Worm (Caenorhabditis elegans) whole organism, L4 larva: ENCODE data around the gene Y54G2A.45.
"Not testable (repeated sequence)": the region's sequence is repeated elsewhere in the genome, so short reads cannot be mapped to it uniquely, and the experiment has no call there.

Experiments used
- D1046.2 ChIP-seq: fragments of 200-800 bp; sonication (Bioruptor generic); IDR thresholded peaks from 2 replicates; pipeline ENCODE4 v1.3.6; 2022; ENCODE audit warnings: missing genetic modification characterization, missing compliant biosample characterization
- F37D6.2 ChIP-seq: sonication (generic microtip); optimal IDR thresholded peaks from 2 replicates; lab custom pipeline; 2016; ENCODE audit warnings: mild to moderate bottlenecking, missing genetic modification characterization, missing compliant biosample characterization
- F44E2.7 ChIP-seq: fragments of 200-800 bp; sonication (Bioruptor generic); IDR thresholded peaks from 2 replicates; pipeline ENCODE4 v2.1.2; 2022; ENCODE audit warnings: missing genetic modification characterization, missing compliant biosample characterization
- F49E8.2 ChIP-seq: sonication (generic microtip); optimal IDR thresholded peaks from 2 replicates; lab custom pipeline; 2016; ENCODE audit warnings: missing compliant biosample characterization, mild to moderate bottlenecking, missing genetic modification characterization, borderline replicate concordance
- T20F7.1 ChIP-seq: fragments of 200-800 bp; sonication (Bioruptor generic); optimal IDR thresholded peaks from 2 replicates; lab custom pipeline; 2018; ENCODE audit warnings: mild to moderate bottlenecking, missing genetic modification characterization, missing compliant biosample characterization
- T26A8.4 ChIP-seq: fragments of 200-800 bp; sonication (Bioruptor generic); IDR thresholded peaks from 2 replicates; pipeline ENCODE4 v1.3.6; 2022; ENCODE audit warnings: missing genetic modification characterization, missing compliant biosample characterization
- Y48G9A.11 ChIP-seq: fragments of 200-800 bp; sonication (Bioruptor generic); IDR thresholded peaks from 2 replicates; pipeline ENCODE4 v1.3.6; 2022; ENCODE audit warnings: missing genetic modification reagents, missing genetic modification characterization, missing compliant biosample characterization
- aly-2 ChIP-seq: sonication (generic microtip); optimal IDR thresholded peaks from 2 replicates; lab custom pipeline; 2018; ENCODE audit warnings: missing biosample characterization, missing genetic modification characterization
- arid-1 ChIP-seq: fragments of 200-800 bp; sonication (Bioruptor generic); conservative IDR thresholded peaks from 2 replicates; pipeline ENCODE4 v1.3.6; 2022; ENCODE audit warnings: missing genetic modification reagents, missing genetic modification characterization, missing compliant biosample characterization
- ceh-20 ChIP-seq: fragments of 200-800 bp; sonication (Bioruptor generic); IDR thresholded peaks from 2 replicates; pipeline ENCODE4 v1.3.6; 2022; ENCODE audit warnings: missing genetic modification reagents, missing genetic modification characterization, missing compliant biosample characterization
- ceh-28 ChIP-seq: fragments of 150-350 bp; optimal IDR thresholded peaks from 2 replicates; lab custom pipeline; 2014; ENCODE audit warnings: missing biosample characterization, missing genetic modification reagents, missing genetic modification characterization
- ceh-44 ChIP-seq: fragments of 200-800 bp; sonication (Bioruptor generic); IDR thresholded peaks from 2 replicates; pipeline ENCODE4 v1.3.6; 2022; ENCODE audit warnings: missing genetic modification reagents, missing genetic modification characterization, missing compliant biosample characterization
- ceh-62 ChIP-seq: sonication (generic microtip); optimal IDR thresholded peaks from 2 replicates; lab custom pipeline; 2017; ENCODE audit warnings: missing biosample characterization, missing genetic modification characterization
- cey-2 ChIP-seq: sonication (generic microtip); optimal IDR thresholded peaks from 3 replicates; lab custom pipeline; 2017; ENCODE audit warnings: missing genetic modification characterization, mild to moderate bottlenecking, missing compliant biosample characterization, antibody characterized with exemption, borderline replicate concordance; ENCODE audit not compliant: insufficient read depth
- daf-16 ChIP-seq, 3 experiments: sonication (generic microtip); optimal IDR thresholded peaks; 2 replicates each; lab custom pipeline; 2016 to 2017; ENCODE audit warnings: missing genetic modification characterization in 3 of 3, missing genetic modification reagents in 3 of 3, mild to moderate bottlenecking in 2 of 3, missing compliant biosample characterization in 2 of 3, missing biosample characterization in 1 of 3, moderate library complexity in 1 of 3
- dpl-1 ChIP-seq: fragments of 150-350 bp; optimal IDR thresholded peaks from 2 replicates; lab custom pipeline; 2014; ENCODE audit warnings: missing biosample characterization, missing genetic modification reagents, missing genetic modification characterization
- dve-1 ChIP-seq: sonication (generic microtip); optimal IDR thresholded peaks from 2 replicates; lab custom pipeline; 2017; ENCODE audit warnings: antibody characterized with exemption, mild to moderate bottlenecking, missing genetic modification characterization, missing compliant biosample characterization; ENCODE audit not compliant: insufficient read depth
- hlh-11 ChIP-seq: fragments of 200-800 bp; sonication (Bioruptor generic); optimal IDR thresholded peaks from 2 replicates; lab custom pipeline; 2018; ENCODE audit warnings: mild to moderate bottlenecking, missing genetic modification characterization, missing compliant biosample characterization
- hlh-30 ChIP-seq: sonication (generic microtip); optimal IDR thresholded peaks from 2 replicates; lab custom pipeline; 2017; ENCODE audit warnings: antibody characterized with exemption, mild to moderate bottlenecking, missing genetic modification characterization, missing compliant biosample characterization; ENCODE audit not compliant: insufficient read depth
- hmg-1.1 ChIP-seq: fragments of 200-800 bp; sonication (Bioruptor generic); IDR thresholded peaks from 2 replicates; pipeline ENCODE4 v1.3.6; 2022; ENCODE audit warnings: missing genetic modification reagents, missing genetic modification characterization, missing compliant biosample characterization
- lin-1 ChIP-seq: fragments of 200-800 bp; sonication (Bioruptor generic); IDR thresholded peaks from 2 replicates; pipeline ENCODE4 v1.3.6; 2022; ENCODE audit warnings: missing genetic modification reagents, missing genetic modification characterization, missing compliant biosample characterization
- lin-13 ChIP-seq: fragments of 150-350 bp; optimal IDR thresholded peaks from 2 replicates; lab custom pipeline; 2014; ENCODE audit warnings: missing biosample characterization, missing genetic modification reagents, missing genetic modification characterization
- lsy-2 ChIP-seq, 2 experiments: fragments of 150-350 bp in 1 of 2; sonication (generic microtip) in 1 of 2; optimal IDR thresholded peaks; 2 replicates each; lab custom pipeline; 2014 to 2017; ENCODE audit warnings: missing biosample characterization in 2 of 2, missing genetic modification characterization in 2 of 2
- mdt-29 ChIP-seq: fragments of 200-800 bp; sonication (Bioruptor generic); IDR thresholded peaks from 2 replicates; pipeline ENCODE4 v1.3.6; 2022; ENCODE audit warnings: missing genetic modification reagents, missing genetic modification characterization, missing compliant biosample characterization
- mep-1 ChIP-seq: fragments of 150-350 bp; sonication (generic microtip); optimal IDR thresholded peaks from 3 replicates; lab custom pipeline; 2014; ENCODE audit warnings: missing biosample characterization, missing genetic modification characterization
- mes-2 ChIP-seq: sonication (generic microtip); optimal IDR thresholded peaks from 2 replicates; lab custom pipeline; 2016; ENCODE audit warnings: missing genotype, mild to moderate bottlenecking, missing genetic modification characterization, missing compliant biosample characterization; ENCODE audit not compliant: poor library complexity, severe bottlenecking
- nhr-25 ChIP-seq: sonication (generic microtip); optimal IDR thresholded peaks from 2 replicates; lab custom pipeline; 2017; ENCODE audit warnings: missing genetic modification characterization, mild to moderate bottlenecking, missing compliant biosample characterization, antibody characterized with exemption, moderate library complexity, borderline replicate concordance; ENCODE audit not compliant: insufficient read depth
- nhr-28 ChIP-seq: fragments of 150-350 bp; optimal IDR thresholded peaks from 2 replicates; lab custom pipeline; 2014; ENCODE audit warnings: missing biosample characterization, missing genetic modification characterization
- nhr-6 ChIP-seq: fragments of 150-350 bp; optimal IDR thresholded peaks from 2 replicates; lab custom pipeline; 2014; ENCODE audit warnings: missing biosample characterization, missing genetic modification characterization
- nhr-77 ChIP-seq: fragments of 150-350 bp; optimal IDR thresholded peaks from 2 replicates; lab custom pipeline; 2014; ENCODE audit warnings: missing biosample characterization, missing genetic modification characterization
- rbr-2 ChIP-seq: sonication (generic microtip); optimal IDR thresholded peaks from 2 replicates; lab custom pipeline; 2016; ENCODE audit warnings: missing genotype, missing genetic modification characterization, missing compliant biosample characterization
- snpc-4 ChIP-seq: fragments of 150-350 bp; optimal IDR thresholded peaks from 2 replicates; lab custom pipeline; 2014; ENCODE audit warnings: missing biosample characterization, missing genetic modification characterization
- tag-97 ChIP-seq: fragments of 200-800 bp; sonication (Bioruptor generic); IDR thresholded peaks from 2 replicates; pipeline ENCODE4 v1.3.6; 2022; ENCODE audit warnings: missing genetic modification characterization, missing compliant biosample characterization
- unc-39 ChIP-seq: sonication (generic microtip); optimal IDR thresholded peaks from 2 replicates; lab custom pipeline; 2017; ENCODE audit warnings: missing biosample characterization, missing genetic modification characterization
- zag-1 ChIP-seq: fragments of 150-350 bp; optimal IDR thresholded peaks from 2 replicates; lab custom pipeline; 2014; ENCODE audit warnings: missing biosample characterization, missing genetic modification characterization

Y54G2A.45 gene

ce11 chrIV:2776733-2777132, 28.9 kb upstream of the Y54G2A.45 start:
- TF ChIP-seq tag-97 (GFP tag; lab: Robert Waterston, UW) (no peak), lin-1 (GFP tag; lab: Robert Waterston, UW) (no peak), nhr-25 (tag; lab: Kevin White, UChicago) (no peak), daf-16 (GFP tag; optimal IDR thresholded peaks at IDR 0.05; lab: Kevin White, UChicago) (no peak), daf-16 (tag; optimal IDR thresholded peaks at IDR 0.05; lab: Kevin White, UChicago) (no peak), dve-1 (no peak), arid-1 (GFP tag; lab: Robert Waterston, UW) (no peak), aly-2 (tag; lab: Kevin White, UChicago) (no peak), F44E2.7 (GFP tag; lab: Robert Waterston, UW) (no peak), F49E8.2 (no peak), ceh-44 (no peak)
- TF ChIP-seq, all 104 proteins: peak for 0

ce11 chrIV:2777841-2778240, 27.8 kb upstream of the Y54G2A.45 start, which contains the start of gene Y54G2A.72:
Y54G2A.72 (plus strand) TSS chrIV:2778141.
- TF ChIP-seq zag-1 (tag; lab: Kevin White, UChicago); cey-2 (tag; lab: Kevin White, UChicago); F49E8.2: not testable (repeated sequence)

- TF ChIP-seq F49E8.2 = peak; percentile 61
- TF ChIP-seq mdt-29 (GFP tag; lab: Robert Waterston, UW) = no peak
- TF ChIP-seq Y48G9A.11 (GFP tag; lab: Robert Waterston, UW) = 0 out of 2 replicates have a peak, but pooled peaks have one; percentile 46
- no peak for TF ChIP-seq hlh-11 (tag; lab: Kevin White, UChicago)
- no peak for TF ChIP-seq D1046.2
These were observed 22.7 kb upstream of the Y54G2A.45 start, which contains the start of gene Y54G2A.12 for ce11 chrIV:2782793-2783540. Y54G2A.12 (minus strand) TSS chrIV:2782843.

- TF ChIP-seq F37D6.2 (tag; lab: Kevin White, UChicago) = no peak
- peak; percentile 40 for TF ChIP-seq mep-1 (tag; lab: Kevin White, UChicago)
- TF ChIP-seq nhr-28 (tag; lab: Kevin White, UChicago) = peak; percentile 31
- TF ChIP-seq T20F7.1 (GFP tag; lab: Kevin White, UChicago) = no peak
- TF ChIP-seq dve-1 = peak; percentile 58
- peak; percentile 30 for TF ChIP-seq rbr-2
- no peak for TF ChIP-seq unc-39 (tag; lab: Kevin White, UChicago)
- TF ChIP-seq hlh-30 (tag; lab: Kevin White, UChicago) = peak; percentile 50
- no peak for TF ChIP-seq ceh-62 (tag; lab: Kevin White, UChicago)
- TF ChIP-seq lsy-2 (tag; optimal IDR thresholded peaks at IDR 0.05; lab: Kevin White, UChicago) = peak in 1 of 2 experiments; percentile 49
- peak; percentile 24 for TF ChIP-seq dpl-1 (GFP tag; lab: Kevin White, UChicago)
- no peak for TF ChIP-seq nhr-77
- no peak for TF ChIP-seq daf-16 (GFP tag; optimal IDR thresholded peaks at IDR 0.05; lab: Kevin White, UChicago)
- TF ChIP-seq daf-16 (tag; optimal IDR thresholded peaks at IDR 0.05; lab: Kevin White, UChicago) = peak; percentile 71
- no peak for TF ChIP-seq ceh-28 (tag; lab: Kevin White, UChicago)
- 0 out of 2 replicates have a peak, but pooled peaks have one; percentile 11 for TF ChIP-seq ceh-20
- no peak for TF ChIP-seq snpc-4
- TF ChIP-seq mes-2 = peak; percentile 51
- TF ChIP-seq lin-13 (GFP tag; lab: Kevin White, UChicago) = no peak
- peak; percentile 53 for TF ChIP-seq hlh-11 (tag; lab: Kevin White, UChicago)
- peak; percentile 28 for TF ChIP-seq nhr-6 (tag; lab: Kevin White, UChicago)
- peak; percentile 64 for TF ChIP-seq hmg-1.1
- TF ChIP-seq T26A8.4 (GFP tag; lab: Robert Waterston, UW) = 0 out of 2 replicates have a peak, but pooled peaks have one; percentile 43
These were observed 20.6 kb upstream of the Y54G2A.45 start for ce11 chrIV:2785057-2785456.
